Worm (Caenorhabditis elegans): ENCODE measurements around the gene nhr-130.

- TF ChIP-seq mel-28 (tag; optimal IDR thresholded peaks at IDR 0.05; ENCODE audit: borderline replicate concordance) (no peak), nhr-90 (tag; optimal IDR thresholded peaks at IDR 0.05) (no peak), F10E7.11 (tag; optimal IDR thresholded peaks at IDR 0.05) (no peak), fkh-3 (tag; optimal IDR thresholded peaks at IDR 0.05) (no peak)
Measured at ce11 chrV:449130-449529, 34.0 kb downstream of the nhr-130 start, which contains the start of gene srh-35.

Measured in whole organism, young adult.